Worm (Caenorhabditis elegans) whole organism, early embryonic: ENCODE results near the gene eat-6.

Experiments
- B0310.2 ChIP-seq: sonication (generic microtip); optimal IDR thresholded peaks from 2 replicates; lab custom pipeline; 2016; ENCODE audit warnings: mild to moderate bottlenecking, missing genetic modification characterization, missing compliant biosample characterization
- F13C5.2 ChIP-seq: sonication (generic microtip); optimal IDR thresholded peaks from 2 replicates; lab custom pipeline; 2017; ENCODE audit warnings: mild to moderate bottlenecking, missing genetic modification characterization, inconsistent platforms, missing compliant biosample characterization
- aly-1 ChIP-seq: sonication (generic microtip); optimal IDR thresholded peaks from 2 replicates; lab custom pipeline; 2016; ENCODE audit warnings: missing genetic modification characterization, missing compliant biosample characterization
- ama-1 ChIP-seq: fragments of 150-350 bp; optimal IDR thresholded peaks from 2 replicates; lab custom pipeline; 2014
- ceh-13 ChIP-seq: fragments of 200-800 bp; sonication (Bioruptor generic); optimal IDR thresholded peaks from 2 replicates; lab custom pipeline; 2018; ENCODE audit warnings: mild to moderate bottlenecking, missing genetic modification characterization, missing compliant biosample characterization
- ceh-36 ChIP-seq: sonication (generic microtip); optimal IDR thresholded peaks from 2 replicates; lab custom pipeline; 2016; ENCODE audit warnings: missing genetic modification characterization, inconsistent platforms, missing compliant biosample characterization
- ets-7 ChIP-seq: sonication (generic microtip); optimal IDR thresholded peaks from 2 replicates; lab custom pipeline; 2016; ENCODE audit warnings: missing genotype, missing genetic modification characterization, missing compliant biosample characterization
- flt-1 ChIP-seq: fragments of 200-800 bp; sonication (Bioruptor generic); IDR thresholded peaks from 2 replicates; pipeline ENCODE4 v1.3.6; 2022; ENCODE audit warnings: missing genetic modification characterization, missing compliant biosample characterization
- hmbx-1 ChIP-seq: sonication (generic microtip); optimal IDR thresholded peaks from 2 replicates; lab custom pipeline; 2016; ENCODE audit warnings: mild to moderate bottlenecking, missing genetic modification characterization, missing compliant biosample characterization
- hmg-4 ChIP-seq: fragments of 200-800 bp; sonication (Bioruptor generic); optimal IDR thresholded peaks from 2 replicates; lab custom pipeline; 2018; ENCODE audit warnings: mild to moderate bottlenecking, missing genetic modification characterization, missing compliant biosample characterization
- hnd-1 ChIP-seq: sonication (generic microtip); optimal IDR thresholded peaks from 2 replicates; lab custom pipeline; 2016; ENCODE audit warnings: missing genetic modification characterization, missing compliant biosample characterization
- pes-1 ChIP-seq: fragments of 200-800 bp; sonication (Bioruptor generic); IDR thresholded peaks from 2 replicates; pipeline ENCODE4 v1.3.6; 2022; ENCODE audit warnings: missing genetic modification reagents, missing genetic modification characterization, missing compliant biosample characterization
- scrt-1 ChIP-seq: fragments of 200-800 bp; sonication (Bioruptor generic); IDR thresholded peaks from 2 replicates; pipeline ENCODE4 v1.3.6; 2022; ENCODE audit warnings: missing genetic modification characterization, missing compliant biosample characterization
- sea-1 ChIP-seq: fragments of 200-800 bp; sonication (Bioruptor generic); conservative IDR thresholded peaks from 2 replicates; pipeline ENCODE4 v1.3.6; 2022; ENCODE audit warnings: missing genetic modification characterization, missing compliant biosample characterization
- tbx-11 ChIP-seq: fragments of 200-800 bp; sonication (Bioruptor generic); IDR thresholded peaks from 2 replicates; pipeline ENCODE4 v1.3.6; 2022; ENCODE audit warnings: missing genetic modification characterization, missing compliant biosample characterization
- tbx-37 ChIP-seq: fragments of 200-800 bp; sonication (Bioruptor generic); conservative IDR thresholded peaks from 2 replicates; pipeline ENCODE4 v1.3.6; 2022; ENCODE audit warnings: missing genetic modification reagents, missing genetic modification characterization, missing compliant biosample characterization
- tra-4 ChIP-seq: sonication (generic microtip); optimal IDR thresholded peaks from 2 replicates; lab custom pipeline; 2017; ENCODE audit warnings: missing genetic modification characterization, missing compliant biosample characterization

The eat-6 gene

DNA sequence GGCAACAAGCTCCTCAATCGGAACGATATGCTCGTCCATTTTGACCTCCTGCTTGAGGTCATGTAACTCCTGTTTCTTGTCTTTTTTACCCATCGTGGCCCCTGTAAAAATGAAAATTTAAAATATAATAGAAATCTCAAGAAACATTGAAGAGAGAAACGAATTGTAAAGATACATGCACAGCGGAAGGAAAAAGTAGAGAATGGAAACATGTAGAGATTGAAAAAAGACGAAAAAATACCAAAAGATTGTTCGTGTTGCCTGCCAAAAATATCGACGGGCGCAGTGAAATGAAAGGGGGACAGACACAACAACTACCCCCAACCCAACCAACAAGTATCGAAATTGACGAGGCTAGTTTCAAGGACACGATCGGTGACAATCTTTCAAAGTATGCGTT lies at the start of gene eat-6:
Gene eat-6, minus strand, starts transcription at position 101 of the 400 bp plus-strand sequence.
- no peak for TF ChIP-seq hmbx-1 (tag; lab: Kevin White, UChicago)
- TF ChIP-seq hnd-1 (tag; lab: Kevin White, UChicago): no peak
- no peak for TF ChIP-seq ceh-13 (GFP tag; lab: Kevin White, UChicago)
- no peak for TF ChIP-seq hmg-4 (GFP tag; lab: Kevin White, UChicago)
- TF ChIP-seq tbx-37 (GFP tag; lab: Robert Waterston, UW): no peak
- TF ChIP-seq B0310.2 (tag; lab: Kevin White, UChicago): no peak
- no peak for TF ChIP-seq flt-1 (GFP tag; lab: Robert Waterston, UW)
- no peak for TF ChIP-seq ama-1 (lab: Kevin White, UChicago)
- no peak for TF ChIP-seq tra-4 (tag; lab: Kevin White, UChicago)
- TF ChIP-seq scrt-1: no peak
- no peak for TF ChIP-seq pes-1 (GFP tag; lab: Robert Waterston, UW)
- no peak for TF ChIP-seq F13C5.2 (tag; lab: Kevin White, UChicago)
- no peak for TF ChIP-seq ets-7 (tag; lab: Kevin White, UChicago)
- no peak for TF ChIP-seq sea-1 (GFP tag; lab: Robert Waterston, UW)
- TF ChIP-seq aly-1 (tag; lab: Kevin White, UChicago): no peak

- TF ChIP-seq hmbx-1 (tag; lab: Kevin White, UChicago): no peak
- TF ChIP-seq ceh-13 (GFP tag; lab: Kevin White, UChicago): no peak
- no peak for TF ChIP-seq scrt-1
- TF ChIP-seq sea-1 (GFP tag; lab: Robert Waterston, UW): no peak
- no peak for TF ChIP-seq hmg-4 (GFP tag; lab: Kevin White, UChicago)
- TF ChIP-seq tbx-11 (GFP tag; lab: Robert Waterston, UW): no peak
- no peak for TF ChIP-seq ets-7 (tag; lab: Kevin White, UChicago)
- no peak for TF ChIP-seq pes-1 (GFP tag; lab: Robert Waterston, UW)
- no peak for TF ChIP-seq flt-1 (GFP tag; lab: Robert Waterston, UW)
- no peak for TF ChIP-seq tra-4 (tag; lab: Kevin White, UChicago)
- no peak for TF ChIP-seq aly-1 (tag; lab: Kevin White, UChicago)
Measured at ce11 chrV:13176814-13177213, 47.0 kb upstream of the eat-6 start.

DNA sequence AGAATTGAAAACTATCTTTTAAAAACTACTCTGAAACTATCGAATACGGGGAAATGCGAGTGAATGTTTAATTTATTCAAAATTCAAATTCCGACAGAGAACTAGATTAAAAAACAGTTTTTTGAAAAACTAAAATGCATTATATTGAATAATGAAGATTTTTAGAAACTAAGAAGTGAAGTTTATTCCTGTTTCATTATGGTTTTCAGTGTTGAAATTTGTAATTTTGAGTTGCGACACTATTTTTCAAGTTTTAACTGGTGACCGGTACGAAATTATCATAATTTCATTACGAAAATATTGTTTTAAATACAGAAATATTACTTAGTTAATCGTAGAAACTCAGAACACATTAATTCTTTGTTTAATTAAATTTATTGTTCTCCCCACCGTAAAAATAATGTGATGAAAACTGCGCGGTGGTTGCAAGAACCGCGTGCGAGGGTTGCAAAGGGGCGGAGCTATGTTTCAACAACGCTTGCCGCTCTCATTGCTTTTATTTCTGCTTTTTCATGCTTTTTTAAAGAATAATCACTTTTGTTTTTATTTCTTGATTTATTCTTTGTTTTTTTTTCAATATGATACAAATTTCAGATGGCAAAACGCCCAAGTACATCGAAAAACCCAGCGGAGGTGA lies 46.4 kb upstream of the eat-6 start, which contains the start of gene him-17:
Gene him-17, plus strand, starts transcription at position 595 of the 637 bp plus-strand sequence.
- TF ChIP-seq tbx-11 (GFP tag; lab: Robert Waterston, UW): peak; percentile 60; the same call in 1 of the 2 replicates
- TF ChIP-seq B0310.2 (tag; lab: Kevin White, UChicago): no peak
- peak; percentile 9 for TF ChIP-seq hmbx-1 (tag; lab: Kevin White, UChicago)
- peak; percentile 63 for TF ChIP-seq hmg-4 (GFP tag; lab: Kevin White, UChicago)
- TF ChIP-seq ama-1 (lab: Kevin White, UChicago): no peak
- TF ChIP-seq tbx-37 (GFP tag; lab: Robert Waterston, UW): peak; percentile 53
- no peak for TF ChIP-seq ets-7 (tag; lab: Kevin White, UChicago)
- TF ChIP-seq flt-1 (GFP tag; lab: Robert Waterston, UW): 0 out of 2 replicates have a peak, but pooled peaks have one; percentile 13
- TF ChIP-seq ceh-13 (GFP tag; lab: Kevin White, UChicago): no peak
- TF ChIP-seq tra-4 (tag; lab: Kevin White, UChicago): peak; percentile 57
- TF ChIP-seq ceh-36 (tag; lab: Kevin White, UChicago): peak; percentile 56
- no peak; the same call in 1 of the 2 replicates for TF ChIP-seq sea-1 (GFP tag; lab: Robert Waterston, UW)
- TF ChIP-seq aly-1 (tag; lab: Kevin White, UChicago): no peak
- peak; percentile 88 for TF ChIP-seq F13C5.2 (tag; lab: Kevin White, UChicago)
- TF ChIP-seq scrt-1: 0 out of 2 replicates have a peak, but pooled peaks have one; percentile 62
- TF ChIP-seq pes-1 (GFP tag; lab: Robert Waterston, UW): peak; percentile 71
- no peak for TF ChIP-seq hnd-1 (tag; lab: Kevin White, UChicago)

DNA sequence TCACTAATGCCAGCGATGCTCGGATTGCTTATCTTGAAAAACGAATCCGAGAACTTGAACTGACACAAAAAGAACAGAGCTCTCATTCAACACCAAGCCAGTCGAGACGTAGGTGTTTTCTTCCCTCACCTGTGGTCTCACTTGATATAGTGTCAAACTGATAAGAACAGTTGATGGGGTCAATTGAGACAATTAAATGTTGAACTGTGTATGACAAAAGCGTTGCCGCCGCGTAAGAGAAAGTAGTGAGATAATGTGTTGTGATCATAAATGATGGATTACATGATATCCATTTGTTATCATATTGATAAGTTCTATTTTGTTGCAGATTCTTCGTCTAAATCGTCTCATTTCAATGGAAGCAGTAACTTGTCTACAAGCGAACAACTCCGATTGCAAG lies 43.9 kb upstream of the eat-6 start:
- TF ChIP-seq tbx-11 (GFP tag; lab: Robert Waterston, UW) (no peak), pes-1 (GFP tag; lab: Robert Waterston, UW) (no peak), ceh-36 (tag; lab: Kevin White, UChicago) (no peak), ets-7 (tag; lab: Kevin White, UChicago) (no peak), flt-1 (GFP tag; lab: Robert Waterston, UW) (no peak), sea-1 (GFP tag; lab: Robert Waterston, UW) (no peak), hmbx-1 (tag; lab: Kevin White, UChicago) (no peak), B0310.2 (tag; lab: Kevin White, UChicago) (no peak), aly-1 (tag; lab: Kevin White, UChicago) (no peak), ceh-13 (GFP tag; lab: Kevin White, UChicago) (no peak), scrt-1 (no peak), tbx-37 (GFP tag; lab: Robert Waterston, UW) (no peak), tra-4 (tag; lab: Kevin White, UChicago) (no peak), hnd-1 (tag; lab: Kevin White, UChicago) (no peak)

DNA sequence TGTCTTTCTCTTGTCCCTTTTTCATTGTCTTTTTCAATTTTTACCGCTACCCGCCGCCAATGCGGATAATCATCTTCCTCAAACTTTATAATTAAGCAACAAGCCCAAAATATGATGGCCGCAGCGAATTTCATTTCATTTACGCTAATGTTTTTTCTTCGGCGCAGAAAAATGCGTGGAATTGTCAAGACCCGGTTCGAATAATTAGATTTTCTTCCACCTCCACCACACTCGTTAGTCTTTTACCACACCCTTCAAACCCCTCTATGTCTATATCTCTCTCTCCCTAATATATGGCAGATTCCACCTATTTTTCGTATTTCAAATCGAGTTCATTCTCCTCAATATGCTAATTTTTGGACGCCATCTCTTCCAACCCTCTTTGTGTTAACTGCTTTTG lies 40.7 kb upstream of the eat-6 start:
- TF ChIP-seq scrt-1: no peak
- TF ChIP-seq ets-7 (tag; lab: Kevin White, UChicago): no peak
- TF ChIP-seq hmg-4 (GFP tag; lab: Kevin White, UChicago): no peak
- no peak for TF ChIP-seq tbx-11 (GFP tag; lab: Robert Waterston, UW)
- no peak for TF ChIP-seq B0310.2 (tag; lab: Kevin White, UChicago)
- TF ChIP-seq hnd-1 (tag; lab: Kevin White, UChicago): no peak
- no peak for TF ChIP-seq F13C5.2 (tag; lab: Kevin White, UChicago)
- TF ChIP-seq ceh-36 (tag; lab: Kevin White, UChicago): no peak
- no peak for TF ChIP-seq pes-1 (GFP tag; lab: Robert Waterston, UW)
- no peak for TF ChIP-seq ama-1 (lab: Kevin White, UChicago)
- TF ChIP-seq sea-1 (GFP tag; lab: Robert Waterston, UW): no peak
- no peak for TF ChIP-seq ceh-13 (GFP tag; lab: Kevin White, UChicago)

- TF ChIP-seq scrt-1 (0 out of 2 replicates have a peak, but pooled peaks have one; percentile 17), tra-4 (tag; lab: Kevin White, UChicago) (no peak), hmbx-1 (tag; lab: Kevin White, UChicago) (no peak)
Measured at ce11 chrV:13166582-13166981, 36.8 kb upstream of the eat-6 start.
